Worm (Caenorhabditis elegans) whole organism, midembryonic: ENCODE results near the gene acs-9.
"Not testable (repeated sequence)": the region's sequence is repeated elsewhere in the genome, so short reads cannot be mapped to it uniquely, and the experiment has no call there.

ENCODE experiments used
- T22C8.4 ChIP-seq: fragments of 200-800 bp; sonication (Bioruptor generic); IDR thresholded peaks from 2 replicates; pipeline ENCODE4 v1.3.6; 2022; ENCODE audit warnings: missing genetic modification characterization, missing compliant biosample characterization
- cog-1 ChIP-seq: sonication (generic microtip); optimal IDR thresholded peaks from 2 replicates; lab custom pipeline; 2016; ENCODE audit warnings: missing genetic modification characterization, missing compliant biosample characterization
- flt-1 ChIP-seq: fragments of 200-800 bp; sonication (Bioruptor generic); IDR thresholded peaks from 2 replicates; pipeline ENCODE4 v1.3.6; 2022; ENCODE audit warnings: missing genetic modification characterization, missing compliant biosample characterization
- klf-2 ChIP-seq: fragments of 200-800 bp; sonication (Bioruptor generic); conservative IDR thresholded peaks from 2 replicates; pipeline ENCODE4 v1.3.6; 2022; ENCODE audit warnings: missing genetic modification reagents, missing genetic modification characterization, missing compliant biosample characterization
- med-1 ChIP-seq: sonication (generic microtip); optimal IDR thresholded peaks from 2 replicates; lab custom pipeline; 2017; ENCODE audit warnings: missing genetic modification characterization, mild to moderate bottlenecking, missing compliant biosample characterization, antibody characterized with exemption, missing genetic modification reagents; ENCODE audit not compliant: insufficient read depth
- ref-1 ChIP-seq: fragments of 200-800 bp; sonication (Bioruptor generic); conservative IDR thresholded peaks from 2 replicates; pipeline ENCODE4 v1.3.6; 2022; ENCODE audit warnings: missing genetic modification reagents, missing genetic modification characterization, missing compliant biosample characterization
- tab-1 ChIP-seq: fragments of 200-800 bp; sonication (Bioruptor generic); IDR thresholded peaks from 2 replicates; pipeline ENCODE4 v1.3.6; 2022; ENCODE audit warnings: missing genetic modification characterization, missing compliant biosample characterization
- ztf-23 ChIP-seq: fragments of 200-800 bp; sonication (Bioruptor generic); IDR thresholded peaks from 2 replicates; pipeline ENCODE4 v1.3.6; 2022; ENCODE audit warnings: missing genetic modification reagents, missing genetic modification characterization, missing compliant biosample characterization
- ztf-29 ChIP-seq: fragments of 200-800 bp; sonication (Bioruptor generic); IDR thresholded peaks from 2 replicates; pipeline ENCODE4 v1.3.6; 2022; ENCODE audit warnings: missing genetic modification reagents, missing genetic modification characterization, missing compliant biosample characterization

Gene acs-9

DNA sequence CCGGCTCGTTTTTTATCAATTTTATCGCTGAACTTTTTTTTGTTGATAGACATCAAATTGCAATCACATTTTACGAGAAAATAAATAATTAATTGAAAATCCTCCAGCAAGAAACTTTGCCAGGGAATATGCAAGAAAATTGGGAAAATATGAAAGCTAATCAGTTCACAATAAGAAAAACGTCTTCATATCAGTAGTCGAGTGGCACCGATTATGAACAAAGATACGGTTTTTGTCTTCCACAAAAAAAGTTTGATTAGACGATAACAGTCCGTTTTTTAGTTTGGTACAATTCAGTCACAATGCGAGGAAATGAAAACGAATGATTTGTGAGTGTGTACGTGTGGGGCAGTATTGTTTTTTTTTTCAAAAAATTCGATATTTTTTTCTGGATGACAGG is 15.3 kb downstream of the acs-9 start:
- no peak for TF ChIP-seq klf-2
- TF ChIP-seq cog-1 (tag; lab: Kevin White, UChicago), result no peak
- no peak for TF ChIP-seq ztf-23
- no peak for TF ChIP-seq flt-1 (GFP tag; lab: Robert Waterston, UW)
- TF ChIP-seq tab-1 (GFP tag; lab: Robert Waterston, UW), result no peak
- TF ChIP-seq ref-1, result no peak
- no peak for TF ChIP-seq med-1 (GFP tag; lab: Kevin White, UChicago)
- TF ChIP-seq ztf-29 (GFP tag; lab: Robert Waterston, UW), result no peak
- no peak for TF ChIP-seq T22C8.4 (GFP tag; lab: Robert Waterston, UW)

DNA sequence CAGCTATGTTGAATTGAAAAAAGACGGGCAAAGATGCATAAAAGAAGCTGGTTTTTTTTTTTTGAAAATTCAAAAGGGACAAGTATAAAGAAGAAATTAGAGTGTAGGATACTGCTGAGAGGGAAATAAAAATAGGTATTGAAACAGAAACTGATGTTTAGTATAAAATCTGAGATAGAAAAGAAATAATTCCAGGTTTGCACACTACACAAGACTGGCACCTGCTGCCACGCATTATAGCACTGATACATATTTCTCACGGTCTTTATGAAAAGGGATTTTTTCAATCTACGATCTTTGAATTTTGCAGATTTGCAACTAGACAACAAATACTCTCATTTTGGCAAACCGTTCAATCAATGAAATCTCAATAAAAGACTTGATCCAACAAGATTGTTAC is 17.0 kb downstream of the acs-9 start:
- TF ChIP-seq flt-1 (GFP tag; lab: Robert Waterston, UW), result no peak
- no peak for TF ChIP-seq ztf-29 (GFP tag; lab: Robert Waterston, UW)
- TF ChIP-seq tab-1 (GFP tag; lab: Robert Waterston, UW), result no peak
- TF ChIP-seq T22C8.4 (GFP tag; lab: Robert Waterston, UW), result no peak
- no peak for TF ChIP-seq ref-1
- TF ChIP-seq ztf-23, result no peak
- TF ChIP-seq klf-2, result no peak
- no peak for TF ChIP-seq cog-1 (tag; lab: Kevin White, UChicago)
- TF ChIP-seq med-1 (GFP tag; lab: Kevin White, UChicago), result no peak

DNA sequence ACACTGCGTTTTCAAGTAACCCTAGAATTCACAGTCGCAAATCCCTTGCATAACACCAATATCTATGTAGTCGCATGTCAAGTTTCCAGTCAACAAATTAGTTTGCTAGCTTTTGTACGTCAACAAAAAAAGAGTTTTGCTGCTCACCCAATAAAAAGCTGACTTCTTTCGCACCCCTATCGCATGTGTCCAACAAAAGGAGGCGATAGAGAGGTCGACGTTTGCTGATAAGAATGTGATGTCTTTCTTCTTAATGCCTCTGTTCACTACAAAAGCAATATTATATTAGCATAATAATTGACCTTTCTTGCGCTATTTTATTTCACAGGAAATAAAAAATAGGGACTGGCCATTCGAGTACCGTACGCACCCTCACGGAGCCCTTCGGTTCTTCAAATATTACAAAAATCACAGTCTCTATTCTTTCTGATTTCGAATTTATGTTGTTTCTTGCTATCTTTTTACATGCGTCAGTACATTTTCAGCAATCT is 20.3 kb downstream of the acs-9 start, which contains the start of gene T20F7.3:
T20F7.3 (plus strand) TSS at position 441 of the 491 bp plus-strand sequence.
- TF ChIP-seq ztf-23, result no peak
- TF ChIP-seq med-1 (GFP tag; lab: Kevin White, UChicago), result no peak
- TF ChIP-seq klf-2, result no peak
- no peak for TF ChIP-seq tab-1 (GFP tag; lab: Robert Waterston, UW)
- no peak for TF ChIP-seq T22C8.4 (GFP tag; lab: Robert Waterston, UW)
- no peak for TF ChIP-seq flt-1 (GFP tag; lab: Robert Waterston, UW)
- no peak for TF ChIP-seq ref-1

DNA sequence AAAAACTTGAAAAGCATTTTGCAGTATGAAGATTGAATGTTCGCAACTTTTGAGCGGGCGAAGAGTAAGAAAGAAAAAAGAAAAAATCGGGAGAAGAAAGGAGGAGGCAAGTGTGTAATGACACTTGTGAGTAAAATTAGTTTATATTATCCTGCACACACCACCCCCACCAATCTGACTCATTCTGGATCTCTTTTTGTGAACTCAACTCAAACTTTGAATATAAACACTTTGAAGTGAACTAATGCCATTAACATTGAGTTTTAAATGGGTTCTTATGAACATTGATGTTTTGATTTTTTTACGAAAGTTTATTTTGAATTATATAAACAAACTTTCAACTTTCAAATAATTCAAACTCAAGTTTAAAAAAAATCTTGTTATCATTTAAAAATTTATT is 35.4 kb downstream of the acs-9 start, which contains the start of gene F41G4.8:
F41G4.8 (minus strand) TSS at position 101 of the 400 bp plus-strand sequence.
- no peak for TF ChIP-seq flt-1 (GFP tag; lab: Robert Waterston, UW)
- TF ChIP-seq klf-2, result no peak
- no peak for TF ChIP-seq ztf-29 (GFP tag; lab: Robert Waterston, UW)
- TF ChIP-seq ztf-23, result no peak
- TF ChIP-seq med-1 (GFP tag; lab: Kevin White, UChicago), result no peak
- no peak for TF ChIP-seq ref-1
- TF ChIP-seq T22C8.4 (GFP tag; lab: Robert Waterston, UW), result no peak
- no peak for TF ChIP-seq cog-1 (tag; lab: Kevin White, UChicago)
- no peak for TF ChIP-seq tab-1 (GFP tag; lab: Robert Waterston, UW)

DNA sequence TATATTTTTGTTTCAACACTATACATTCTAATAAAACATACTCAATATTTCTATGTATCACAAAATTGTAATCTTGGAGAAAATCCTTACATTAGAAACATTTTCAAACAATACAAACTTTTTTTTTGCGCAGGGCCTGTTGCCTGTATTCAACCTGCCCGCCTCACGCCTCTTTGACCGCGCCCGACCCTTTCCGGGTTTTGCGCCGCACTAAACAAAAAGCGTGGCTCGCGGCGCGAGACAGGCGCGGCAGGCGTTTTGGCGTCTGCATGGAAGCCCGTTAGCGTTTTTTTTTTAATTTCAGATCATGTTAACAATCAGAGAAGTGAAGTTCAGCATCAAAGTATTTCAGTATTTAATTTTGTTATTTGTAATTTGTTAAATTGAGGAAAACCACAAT is 37.4 kb downstream of the acs-9 start:
- TF ChIP-seq ztf-23 (no peak), ztf-29 (GFP tag; lab: Robert Waterston, UW) (no peak), klf-2 (no peak), T22C8.4 (GFP tag; lab: Robert Waterston, UW) (no peak), ref-1 (no peak), tab-1 (GFP tag; lab: Robert Waterston, UW) (no peak), flt-1 (GFP tag; lab: Robert Waterston, UW) (no peak), cog-1 (tag; lab: Kevin White, UChicago) (no peak), med-1 (GFP tag; lab: Kevin White, UChicago) (no peak)

DNA sequence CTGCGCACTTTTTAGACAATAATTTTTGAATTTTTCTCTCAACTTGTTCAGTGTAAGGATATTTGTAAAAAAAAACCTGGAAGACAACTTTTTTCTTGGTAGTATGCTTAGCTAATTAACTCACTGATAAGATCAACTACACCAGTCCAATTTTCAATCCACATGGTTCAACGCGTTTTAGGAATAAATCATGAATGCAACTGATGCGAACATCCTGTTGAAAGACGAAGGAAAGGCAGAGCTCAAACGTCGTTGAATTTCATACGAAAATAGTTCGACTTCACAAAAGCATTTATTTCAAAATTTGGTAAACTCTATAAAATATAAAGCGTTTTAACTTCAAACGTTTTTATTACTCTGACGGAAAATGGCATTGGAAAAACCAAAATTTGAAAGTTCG is 39.6 kb downstream of the acs-9 start, which contains the start of gene dyla-1:
dyla-1 (plus strand) TSS at position 301 of the 400 bp plus-strand sequence.
- TF ChIP-seq flt-1 (GFP tag; lab: Robert Waterston, UW) (no peak), cog-1 (tag; lab: Kevin White, UChicago) (no peak), ref-1 (no peak), med-1 (GFP tag; lab: Kevin White, UChicago) (no peak), ztf-29 (GFP tag; lab: Robert Waterston, UW) (no peak)

DNA sequence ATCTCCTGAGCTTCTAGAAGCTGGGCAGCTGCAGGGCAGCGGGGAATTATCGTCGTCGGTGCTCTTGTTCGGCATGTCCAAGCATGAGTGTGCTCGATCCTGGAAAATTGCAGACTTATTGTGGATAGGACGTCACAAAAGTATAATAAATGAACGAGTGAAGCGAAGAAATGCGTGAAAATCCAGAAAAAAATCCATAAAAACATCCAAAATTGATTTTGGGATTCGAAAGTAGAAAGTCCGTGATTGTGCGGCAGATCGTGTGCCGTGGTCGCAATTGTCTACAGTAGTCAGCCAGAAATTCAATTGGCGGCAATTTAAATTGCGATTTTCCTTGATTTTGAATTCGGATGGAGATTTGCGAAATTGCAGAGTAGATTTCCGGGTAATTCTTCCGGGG is 44.0 kb downstream of the acs-9 start, which contains the start of gene F41G4.7:
F41G4.7 (minus strand) TSS at position 101 of the 400 bp plus-strand sequence.
- no peak for TF ChIP-seq flt-1 (GFP tag; lab: Robert Waterston, UW)
- TF ChIP-seq ref-1, result no peak
- no peak for TF ChIP-seq ztf-23
- TF ChIP-seq tab-1 (GFP tag; lab: Robert Waterston, UW), result no peak
- TF ChIP-seq cog-1 (tag; lab: Kevin White, UChicago), result no peak
- TF ChIP-seq T22C8.4 (GFP tag; lab: Robert Waterston, UW), result no peak
- no peak for TF ChIP-seq med-1 (GFP tag; lab: Kevin White, UChicago)
- no peak for TF ChIP-seq ztf-29 (GFP tag; lab: Robert Waterston, UW)
- TF ChIP-seq klf-2, result no peak

DNA sequence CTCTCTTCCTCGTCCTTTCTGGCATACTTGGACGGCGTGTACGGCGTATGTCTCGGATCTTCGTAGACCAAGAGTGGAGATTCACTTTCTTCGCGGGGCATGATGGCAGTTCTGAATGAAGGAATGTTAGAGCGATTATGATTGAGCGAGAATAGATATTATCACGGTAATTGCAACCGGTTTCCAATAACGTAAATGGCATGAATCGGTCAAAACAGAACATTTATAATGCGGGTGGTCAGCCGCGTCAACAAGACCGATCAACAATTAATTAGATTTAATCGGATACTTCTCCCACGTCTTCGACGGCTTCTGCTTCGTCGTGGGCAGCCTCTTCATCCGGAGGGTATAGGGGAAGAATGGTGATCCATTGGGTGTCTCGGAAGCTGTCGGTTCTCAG is 45.6 kb downstream of the acs-9 start, which contains the start of gene F41G4.13:
F41G4.13 (minus strand) TSS at position 101 of the 400 bp plus-strand sequence.
- TF ChIP-seq med-1 (GFP tag; lab: Kevin White, UChicago); ztf-23; ref-1: not testable (repeated sequence)
